Fruit fly (Drosophila melanogaster): ENCODE results near the gene 5-HT2B.

- TF ChIP-seq CG1621 (tag; optimal IDR thresholded peaks at IDR 0.05), result no peak
- TF ChIP-seq Ets21C (GFP tag; optimal IDR thresholded peaks at IDR 0.05), result peak; percentile 30
- peak; percentile 43 for TF ChIP-seq OdsH (GFP tag; optimal IDR thresholded peaks at IDR 0.05)
- no peak for TF ChIP-seq Hr38 (GFP tag; optimal IDR thresholded peaks at IDR 0.05)
- peak; percentile 50 for TF ChIP-seq CG3919 (GFP tag; optimal IDR thresholded peaks at IDR 0.05)
- no peak for TF ChIP-seq CG8119 (GFP tag; IDR thresholded peaks at IDR 0.05)
Measured at dm6 chr3R:8663668-8664283, 85.8 kb downstream of the 5-HT2B start, which contains the start of gene CG8032.

All from whole organism, prepupa.